Fruit fly (Drosophila melanogaster): ENCODE data around the gene GluClalpha.

GluClalpha gene

dm6 chr3R:19783290-19783689 lies 52.8 kb downstream of the GluClalpha start, which contains the start of gene Acsx4:
TSS of gene Acsx4 (plus strand) at chr3R:19783522.
- TF ChIP-seq EcR (GFP tag; optimal IDR thresholded peaks at IDR 0.05) = no peak
- TF ChIP-seq pan (optimal IDR thresholded peaks at IDR 0.05) = no peak
- TF ChIP-seq usp (GFP tag; optimal IDR thresholded peaks at IDR 0.05) = no peak
- TF ChIP-seq CG8478 (optimal IDR thresholded peaks at IDR 0.05) = no peak
- no peak for TF ChIP-seq psq (optimal IDR thresholded peaks at IDR 0.05)
- TF ChIP-seq Dll (optimal IDR thresholded peaks at IDR 0.05) = no peak

- TF ChIP-seq CG8478 (optimal IDR thresholded peaks at IDR 0.05) = no peak
- no peak for TF ChIP-seq usp (GFP tag; optimal IDR thresholded peaks at IDR 0.05)
- no peak for TF ChIP-seq Dll (optimal IDR thresholded peaks at IDR 0.05)
- no peak for TF ChIP-seq pan (optimal IDR thresholded peaks at IDR 0.05)
- no peak for TF ChIP-seq EcR (GFP tag; optimal IDR thresholded peaks at IDR 0.05)
- TF ChIP-seq psq (optimal IDR thresholded peaks at IDR 0.05) = no peak
These were observed 54.9 kb downstream of the GluClalpha start for dm6 chr3R:19785451-19785850.

dm6 chr3R:19788770-19789169 lies 58.3 kb downstream of the GluClalpha start:
- TF ChIP-seq pan (optimal IDR thresholded peaks at IDR 0.05) = no peak
- no peak for TF ChIP-seq Dll (optimal IDR thresholded peaks at IDR 0.05)
- TF ChIP-seq EcR (GFP tag; optimal IDR thresholded peaks at IDR 0.05) = no peak
- no peak for TF ChIP-seq psq (optimal IDR thresholded peaks at IDR 0.05)
- no peak for TF ChIP-seq usp (GFP tag; optimal IDR thresholded peaks at IDR 0.05)
- no peak for TF ChIP-seq CG8478 (optimal IDR thresholded peaks at IDR 0.05)

DNA sequence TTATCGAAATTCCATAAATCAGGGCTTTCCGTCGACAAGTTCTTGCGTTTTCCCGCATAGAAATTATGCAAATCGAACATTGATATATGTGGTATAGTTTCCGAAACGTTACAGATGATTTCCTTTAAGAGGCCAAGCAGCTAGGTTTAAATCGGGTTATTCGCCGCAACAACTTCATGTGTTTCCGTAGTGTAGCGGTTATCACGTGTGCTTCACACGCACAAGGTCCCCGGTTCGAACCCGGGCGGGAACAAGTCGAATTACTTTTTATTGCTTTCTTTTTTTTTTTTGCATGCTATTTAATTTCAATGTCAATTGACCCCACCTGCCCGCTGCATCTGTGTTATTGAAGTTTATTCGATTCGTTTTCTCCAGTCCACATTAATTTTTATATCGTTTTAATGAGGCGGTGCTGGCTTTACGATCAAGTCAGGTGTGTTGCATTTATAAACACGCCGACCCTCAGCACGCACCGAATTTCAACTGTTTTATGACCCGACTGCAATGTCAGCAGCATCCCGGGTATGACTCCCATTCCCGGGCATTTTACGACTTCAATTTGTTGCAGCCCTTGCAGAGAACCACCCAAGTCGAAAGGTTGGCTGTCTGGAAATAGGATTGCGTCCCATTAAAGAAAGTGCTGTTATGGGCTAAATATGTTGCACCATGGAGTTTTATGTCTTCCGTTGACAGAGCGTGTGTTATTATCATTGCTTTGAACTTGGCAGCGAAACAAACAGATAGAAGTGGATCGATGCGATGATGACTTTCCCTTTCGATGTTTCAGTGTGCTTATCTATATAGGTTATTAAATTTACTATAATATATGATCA lies 59.6 kb downstream of the GluClalpha start:
- no peak for TF ChIP-seq pan (optimal IDR thresholded peaks at IDR 0.05)
- TF ChIP-seq psq (optimal IDR thresholded peaks at IDR 0.05) = no peak
- TF ChIP-seq usp (GFP tag; optimal IDR thresholded peaks at IDR 0.05) = no peak
- TF ChIP-seq EcR (GFP tag; optimal IDR thresholded peaks at IDR 0.05) = no peak

- TF ChIP-seq usp (GFP tag; optimal IDR thresholded peaks at IDR 0.05) = no peak
- TF ChIP-seq psq (optimal IDR thresholded peaks at IDR 0.05) = no peak
- TF ChIP-seq CG8478 (optimal IDR thresholded peaks at IDR 0.05) = no peak
- no peak for TF ChIP-seq Dll (optimal IDR thresholded peaks at IDR 0.05)
- TF ChIP-seq EcR (GFP tag; optimal IDR thresholded peaks at IDR 0.05) = no peak
These were observed 60.5 kb downstream of the GluClalpha start for dm6 chr3R:19790805-19791572.

DNA sequence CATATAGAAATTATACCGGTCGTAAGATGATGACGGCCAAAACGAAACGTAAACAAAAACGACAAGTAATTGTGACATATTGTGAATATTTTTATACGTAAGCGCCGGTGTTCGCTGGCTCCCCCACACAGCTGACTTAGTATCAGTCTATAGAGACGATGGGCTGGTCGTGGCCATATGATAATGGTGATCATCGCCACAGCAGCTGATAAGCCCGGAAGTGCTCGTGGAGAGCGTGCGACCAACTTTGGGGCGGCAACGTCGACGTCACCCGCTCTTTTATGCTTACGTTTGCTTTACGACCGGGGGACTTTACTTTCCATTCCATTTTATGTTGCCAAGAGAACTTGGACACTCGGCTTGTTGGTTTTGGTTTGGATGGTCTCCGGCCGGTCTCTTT lies 62.2 kb downstream of the GluClalpha start:
- no peak for TF ChIP-seq usp (GFP tag; optimal IDR thresholded peaks at IDR 0.05)
- no peak for TF ChIP-seq Dll (optimal IDR thresholded peaks at IDR 0.05)
- TF ChIP-seq psq (optimal IDR thresholded peaks at IDR 0.05) = no peak
- TF ChIP-seq CG8478 (optimal IDR thresholded peaks at IDR 0.05) = no peak
- no peak for TF ChIP-seq pan (optimal IDR thresholded peaks at IDR 0.05)
- no peak for TF ChIP-seq EcR (GFP tag; optimal IDR thresholded peaks at IDR 0.05)

- TF ChIP-seq pan (optimal IDR thresholded peaks at IDR 0.05) (no peak), EcR (GFP tag; optimal IDR thresholded peaks at IDR 0.05) (no peak), Dll (optimal IDR thresholded peaks at IDR 0.05) (no peak), psq (optimal IDR thresholded peaks at IDR 0.05) (no peak), CG8478 (optimal IDR thresholded peaks at IDR 0.05) (no peak), usp (GFP tag; optimal IDR thresholded peaks at IDR 0.05) (no peak)
These were observed 63.1 kb downstream of the GluClalpha start for dm6 chr3R:19793661-19794060.

dm6 chr3R:19795332-19795731 lies 64.8 kb downstream of the GluClalpha start:
- TF ChIP-seq CG8478 (optimal IDR thresholded peaks at IDR 0.05) (no peak), usp (GFP tag; optimal IDR thresholded peaks at IDR 0.05) (no peak), Dll (optimal IDR thresholded peaks at IDR 0.05) (no peak), psq (optimal IDR thresholded peaks at IDR 0.05) (no peak), pan (optimal IDR thresholded peaks at IDR 0.05) (no peak), EcR (GFP tag; optimal IDR thresholded peaks at IDR 0.05) (no peak)

dm6 chr3R:19796835-19797234 lies 66.3 kb downstream of the GluClalpha start:
- TF ChIP-seq usp (GFP tag; optimal IDR thresholded peaks at IDR 0.05) = no peak
- TF ChIP-seq EcR (GFP tag; optimal IDR thresholded peaks at IDR 0.05) = no peak

- no peak for TF ChIP-seq usp (GFP tag; optimal IDR thresholded peaks at IDR 0.05)
- TF ChIP-seq CG8478 (optimal IDR thresholded peaks at IDR 0.05) = no peak
These were observed 69.1 kb downstream of the GluClalpha start for dm6 chr3R:19799614-19800013.

DNA sequence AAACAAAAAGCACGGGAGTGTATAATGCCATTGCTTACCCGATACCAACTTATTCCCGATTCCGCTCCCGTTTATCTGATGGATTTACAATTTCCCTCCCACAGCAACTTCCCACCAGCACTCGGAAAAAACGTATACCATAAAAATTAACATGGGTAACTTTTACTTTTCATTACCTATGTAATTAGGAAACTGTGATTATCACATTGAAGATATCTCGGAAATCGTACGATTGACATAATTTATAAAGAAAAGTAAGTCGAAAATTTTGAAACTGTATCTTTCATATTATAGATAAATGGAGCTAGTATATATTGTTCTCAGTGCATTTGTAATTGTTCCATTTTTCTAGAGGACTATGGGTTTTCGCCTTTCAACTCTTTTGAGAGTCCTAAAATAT lies 71.2 kb downstream of the GluClalpha start:
- TF ChIP-seq pan (optimal IDR thresholded peaks at IDR 0.05) (no peak), CG8478 (optimal IDR thresholded peaks at IDR 0.05) (no peak), psq (optimal IDR thresholded peaks at IDR 0.05) (no peak), Dll (optimal IDR thresholded peaks at IDR 0.05) (no peak), usp (GFP tag; optimal IDR thresholded peaks at IDR 0.05) (no peak), EcR (GFP tag; optimal IDR thresholded peaks at IDR 0.05) (no peak)

dm6 chr3R:19802508-19802907 lies 72.0 kb downstream of the GluClalpha start:
- TF ChIP-seq pan (optimal IDR thresholded peaks at IDR 0.05) (no peak), usp (GFP tag; optimal IDR thresholded peaks at IDR 0.05) (no peak), psq (optimal IDR thresholded peaks at IDR 0.05) (no peak)
